Worm (Caenorhabditis elegans) whole organism, late embryonic: Measurements from ENCODE around the gene R05G6.1.

Experiments used
- C08G9.2 ChIP-seq: sonication (generic microtip); optimal IDR thresholded peaks from 2 replicates; lab custom pipeline; 2016; ENCODE audit warnings: mild to moderate bottlenecking, missing genetic modification characterization, moderate library complexity, missing compliant biosample characterization
- ama-1 ChIP-seq: fragments of 150-350 bp; optimal IDR thresholded peaks from 2 replicates; lab custom pipeline; 2014
- ceh-14 ChIP-seq: sonication (generic microtip); optimal IDR thresholded peaks from 2 replicates; lab custom pipeline; 2016; ENCODE audit warnings: missing genotype, missing genetic modification characterization, missing compliant biosample characterization
- dve-1 ChIP-seq: sonication (generic microtip); optimal IDR thresholded peaks from 2 replicates; lab custom pipeline; 2017; ENCODE audit warnings: antibody characterized with exemption, mild to moderate bottlenecking, missing genetic modification characterization, missing compliant biosample characterization
- elt-2 ChIP-seq: sonication (generic microtip); optimal IDR thresholded peaks from 2 replicates; lab custom pipeline; 2016; ENCODE audit warnings: missing genetic modification reagents, missing genetic modification characterization, missing compliant biosample characterization
- fkh-10 ChIP-seq: fragments of 150-350 bp; optimal IDR thresholded peaks from 2 replicates; lab custom pipeline; 2014; ENCODE audit warnings: missing biosample characterization, missing genetic modification reagents, missing genetic modification characterization
- fkh-6 ChIP-seq: sonication (generic microtip); optimal IDR thresholded peaks from 2 replicates; lab custom pipeline; 2016; ENCODE audit warnings: missing genetic modification characterization, missing compliant biosample characterization
- lin-11 ChIP-seq: fragments of 200-800 bp; sonication (Bioruptor generic); optimal IDR thresholded peaks from 2 replicates; lab custom pipeline; 2018; ENCODE audit warnings: mild to moderate bottlenecking, missing genetic modification characterization, missing compliant biosample characterization
- nfya-1 ChIP-seq: sonication (generic microtip); optimal IDR thresholded peaks from 2 replicates; lab custom pipeline; 2017; ENCODE audit warnings: missing genetic modification characterization, mild to moderate bottlenecking, missing compliant biosample characterization, antibody characterized with exemption, moderate library complexity
- sox-4 ChIP-seq: sonication (generic microtip); optimal IDR thresholded peaks from 2 replicates; lab custom pipeline; 2017; ENCODE audit warnings: mild to moderate bottlenecking, missing genetic modification characterization, inconsistent platforms, missing compliant biosample characterization
- tbx-7 ChIP-seq: sonication (generic microtip); optimal IDR thresholded peaks from 2 replicates; lab custom pipeline; 2016; ENCODE audit warnings: missing genotype, missing genetic modification characterization, missing compliant biosample characterization
- ttx-3 ChIP-seq: sonication (generic microtip); optimal IDR thresholded peaks from 2 replicates; lab custom pipeline; 2016; ENCODE audit warnings: missing genetic modification reagents, missing genetic modification characterization, missing compliant biosample characterization

DNA sequence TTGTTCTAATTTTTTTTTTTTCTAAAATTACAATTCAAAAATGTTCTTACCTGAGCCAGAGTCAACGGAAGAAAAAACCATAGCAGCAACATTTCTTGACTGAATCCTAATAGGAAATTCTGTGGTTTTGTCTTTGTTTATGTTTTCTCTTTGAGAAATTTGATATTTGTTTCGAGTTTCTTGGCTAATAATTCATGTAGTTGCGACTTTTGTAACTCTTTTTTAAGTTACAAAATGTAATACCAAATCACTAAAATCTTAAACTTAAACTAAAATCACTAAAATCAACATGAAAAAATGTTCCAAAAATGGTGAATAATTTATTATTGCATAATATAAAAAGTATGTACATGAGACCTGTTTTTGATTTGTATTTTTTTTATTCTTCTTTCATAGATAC lies 34.7 kb upstream of the R05G6.1 start, which contains the start of gene egas-4:
- TF ChIP-seq ama-1 (lab: Kevin White, UChicago): no peak
- no peak for TF ChIP-seq sox-4
- TF ChIP-seq lin-11 (tag; lab: Kevin White, UChicago): no peak
- no peak for TF ChIP-seq fkh-6 (tag; lab: Kevin White, UChicago)
- no peak for TF ChIP-seq ttx-3 (tag; lab: Kevin White, UChicago)
- no peak for TF ChIP-seq C08G9.2 (tag; lab: Kevin White, UChicago)
- TF ChIP-seq elt-2 (tag; lab: Kevin White, UChicago): no peak
- TF ChIP-seq dve-1 (tag; lab: Kevin White, UChicago): no peak
- TF ChIP-seq fkh-10 (GFP tag; lab: Kevin White, UChicago): no peak
- TF ChIP-seq nfya-1: no peak
- no peak for TF ChIP-seq ceh-14 (tag; lab: Kevin White, UChicago)
- TF ChIP-seq tbx-7 (tag; lab: Kevin White, UChicago): no peak
